Worm (Caenorhabditis elegans) whole organism, late embryonic: ENCODE data around the gene kcnl-1.

Source experiments
- C08G9.2 ChIP-seq: sonication (generic microtip); optimal IDR thresholded peaks from 2 replicates; lab custom pipeline; 2016; ENCODE audit warnings: mild to moderate bottlenecking, missing genetic modification characterization, moderate library complexity, missing compliant biosample characterization
- C38D4.7 ChIP-seq: fragments of 200-800 bp; sonication (Bioruptor generic); optimal IDR thresholded peaks from 2 replicates; lab custom pipeline; 2018; ENCODE audit warnings: mild to moderate bottlenecking, missing genetic modification characterization, moderate library complexity, missing compliant biosample characterization
- T23F11.4 ChIP-seq: fragments of 200-800 bp; sonication (Bioruptor generic); optimal IDR thresholded peaks from 2 replicates; lab custom pipeline; 2018; ENCODE audit warnings: mild to moderate bottlenecking, missing genetic modification characterization, missing compliant biosample characterization
- Y22D7AL.16 ChIP-seq: sonication (generic microtip); optimal IDR thresholded peaks from 2 replicates; lab custom pipeline; 2016; ENCODE audit warnings: missing genetic modification characterization, missing compliant biosample characterization
- ahr-1 ChIP-seq: sonication (generic microtip); optimal IDR thresholded peaks from 2 replicates; lab custom pipeline; 2016; ENCODE audit warnings: missing genetic modification characterization, missing compliant biosample characterization
- ceh-14 ChIP-seq: sonication (generic microtip); optimal IDR thresholded peaks from 2 replicates; lab custom pipeline; 2016; ENCODE audit warnings: missing genotype, missing genetic modification characterization, missing compliant biosample characterization
- ceh-22 ChIP-seq: sonication (generic microtip); optimal IDR thresholded peaks from 2 replicates; lab custom pipeline; 2017; ENCODE audit warnings: missing biosample characterization, missing genetic modification characterization
- ceh-31 ChIP-seq: sonication (generic microtip); optimal IDR thresholded peaks from 2 replicates; lab custom pipeline; 2016; ENCODE audit warnings: missing genetic modification characterization, missing compliant biosample characterization
- ceh-34 ChIP-seq: sonication (generic microtip); optimal IDR thresholded peaks from 2 replicates; lab custom pipeline; 2016; ENCODE audit warnings: mild to moderate bottlenecking, missing genetic modification characterization, missing compliant biosample characterization
- che-1 ChIP-seq: sonication (generic microtip); optimal IDR thresholded peaks from 2 replicates; lab custom pipeline; 2016; ENCODE audit warnings: mild to moderate bottlenecking, missing genetic modification characterization, missing compliant biosample characterization
- dve-1 ChIP-seq: sonication (generic microtip); optimal IDR thresholded peaks from 2 replicates; lab custom pipeline; 2017; ENCODE audit warnings: antibody characterized with exemption, mild to moderate bottlenecking, missing genetic modification characterization, missing compliant biosample characterization
- elt-2 ChIP-seq: sonication (generic microtip); optimal IDR thresholded peaks from 2 replicates; lab custom pipeline; 2016; ENCODE audit warnings: missing genetic modification reagents, missing genetic modification characterization, missing compliant biosample characterization
- ets-4 ChIP-seq: sonication (generic microtip); optimal IDR thresholded peaks from 2 replicates; lab custom pipeline; 2016; ENCODE audit warnings: missing genetic modification characterization, missing compliant biosample characterization
- fkh-10 ChIP-seq: fragments of 150-350 bp; optimal IDR thresholded peaks from 2 replicates; lab custom pipeline; 2014; ENCODE audit warnings: missing biosample characterization, missing genetic modification reagents, missing genetic modification characterization
- fkh-6 ChIP-seq: sonication (generic microtip); optimal IDR thresholded peaks from 2 replicates; lab custom pipeline; 2016; ENCODE audit warnings: missing genetic modification characterization, missing compliant biosample characterization
- gmeb-2 ChIP-seq: sonication (generic microtip); optimal IDR thresholded peaks from 2 replicates; lab custom pipeline; 2016; ENCODE audit warnings: missing genetic modification characterization, inconsistent platforms, missing compliant biosample characterization
- hlh-30 ChIP-seq: sonication (generic microtip); optimal IDR thresholded peaks from 2 replicates; lab custom pipeline; 2017; ENCODE audit warnings: antibody characterized with exemption, missing genetic modification characterization, missing compliant biosample characterization; ENCODE audit not compliant: insufficient read depth
- hlh-8 ChIP-seq: sonication (generic microtip); optimal IDR thresholded peaks from 2 replicates; lab custom pipeline; 2016; ENCODE audit warnings: missing genotype, missing genetic modification characterization, missing compliant biosample characterization
- nfya-1 ChIP-seq: sonication (generic microtip); optimal IDR thresholded peaks from 2 replicates; lab custom pipeline; 2017; ENCODE audit warnings: missing genetic modification characterization, mild to moderate bottlenecking, missing compliant biosample characterization, antibody characterized with exemption, moderate library complexity
- npax-4 ChIP-seq: sonication (generic microtip); optimal IDR thresholded peaks from 2 replicates; lab custom pipeline; 2016; ENCODE audit warnings: missing genetic modification characterization, missing compliant biosample characterization
- pag-3 ChIP-seq: sonication (generic microtip); optimal IDR thresholded peaks from 2 replicates; lab custom pipeline; 2016; ENCODE audit warnings: missing compliant biosample characterization, missing genetic modification characterization, borderline replicate concordance
- pat-9 ChIP-seq: fragments of 200-800 bp; sonication (Bioruptor generic); optimal IDR thresholded peaks from 2 replicates; lab custom pipeline; 2018; ENCODE audit warnings: mild to moderate bottlenecking, missing genetic modification characterization, moderate library complexity, missing compliant biosample characterization
- pros-1 ChIP-seq: fragments of 150-350 bp; optimal IDR thresholded peaks from 2 replicates; lab custom pipeline; 2014; ENCODE audit warnings: missing biosample characterization, missing genetic modification reagents, missing genetic modification characterization
- rnt-1 ChIP-seq: sonication (generic microtip); optimal IDR thresholded peaks from 2 replicates; lab custom pipeline; 2016; ENCODE audit warnings: missing genetic modification characterization, missing compliant biosample characterization
- sox-2 ChIP-seq: fragments of 200-800 bp; sonication (Bioruptor generic); IDR thresholded peaks from 2 replicates; pipeline ENCODE4 v1.3.6; 2022; ENCODE audit warnings: missing genetic modification reagents, missing genetic modification characterization, missing compliant biosample characterization
- sox-4 ChIP-seq: sonication (generic microtip); optimal IDR thresholded peaks from 2 replicates; lab custom pipeline; 2017; ENCODE audit warnings: mild to moderate bottlenecking, missing genetic modification characterization, inconsistent platforms, missing compliant biosample characterization
- syd-9 ChIP-seq: sonication (generic microtip); optimal IDR thresholded peaks from 2 replicates; lab custom pipeline; 2016; ENCODE audit warnings: mild to moderate bottlenecking, missing genetic modification characterization, moderate library complexity, missing compliant biosample characterization
- tbx-2 ChIP-seq: sonication (generic microtip); optimal IDR thresholded peaks from 2 replicates; lab custom pipeline; 2016; ENCODE audit warnings: missing genetic modification characterization, missing compliant biosample characterization
- ttx-3 ChIP-seq: sonication (generic microtip); optimal IDR thresholded peaks from 2 replicates; lab custom pipeline; 2016; ENCODE audit warnings: missing genetic modification reagents, missing genetic modification characterization, missing compliant biosample characterization
- unc-3 ChIP-seq, 2 experiments: fragments of 200-800 bp in 1 of 2; sonication (Bioruptor generic) in 1 of 2; sonication (generic microtip) in 1 of 2; conservative IDR thresholded peaks in 1 of 2; optimal IDR thresholded peaks in 1 of 2; 2 replicates each; pipeline versions ENCODE4 v1.3.6 to Lab custom; 2016 to 2022; ENCODE audit warnings: missing compliant biosample characterization in 2 of 2, missing genetic modification characterization in 2 of 2, missing genetic modification reagents in 1 of 2
- zip-5 ChIP-seq: sonication (generic microtip); optimal IDR thresholded peaks from 2 replicates; lab custom pipeline; 2016; ENCODE audit warnings: missing genetic modification characterization, missing compliant biosample characterization
- ztf-16 ChIP-seq: sonication (generic microtip); optimal IDR thresholded peaks from 2 replicates; lab custom pipeline; 2017; ENCODE audit warnings: missing genetic modification characterization, missing compliant biosample characterization

Gene kcnl-1

ce11 chrV:19531034-19531433 is 34.1 kb upstream of the kcnl-1 start:
- no peak for TF ChIP-seq ets-4 (tag; lab: Kevin White, UChicago)
- no peak for TF ChIP-seq C38D4.7 (GFP tag; lab: Kevin White, UChicago)
- no peak for TF ChIP-seq fkh-6 (tag; lab: Kevin White, UChicago)
- no peak for TF ChIP-seq syd-9 (tag; lab: Kevin White, UChicago)
- no peak for TF ChIP-seq Y22D7AL.16 (tag; lab: Kevin White, UChicago)
- TF ChIP-seq hlh-30 (tag; lab: Kevin White, UChicago) = no peak
- TF ChIP-seq pat-9 (tag; lab: Kevin White, UChicago) = no peak
- no peak for TF ChIP-seq nfya-1 (tag; lab: Kevin White, UChicago)
- TF ChIP-seq che-1 (tag; lab: Kevin White, UChicago) = no peak
- TF ChIP-seq, all 69 proteins: peak for 0

- TF ChIP-seq ahr-1 (tag; lab: Kevin White, UChicago) (no peak), npax-4 (tag; lab: Kevin White, UChicago) (no peak)
Observed at ce11 chrV:19533010-19533409, 32.2 kb upstream of the kcnl-1 start, which contains the start of gene Y43F8B.2. Y43F8B.2 (minus strand) TSS chrV:19533110.

- TF ChIP-seq ceh-22 = no peak
- peak; percentile 86 for TF ChIP-seq elt-2
Observed at ce11 chrV:19533480-19533879, 31.7 kb upstream of the kcnl-1 start.

ce11 chrV:19540916-19541315 is 24.3 kb upstream of the kcnl-1 start:
- no peak for TF ChIP-seq sox-2 (GFP tag; lab: Robert Waterston, UW)
- TF ChIP-seq zip-5 (tag; lab: Kevin White, UChicago) = no peak
- TF ChIP-seq C38D4.7 (GFP tag; lab: Kevin White, UChicago) = no peak
- TF ChIP-seq ztf-16 = no peak
- TF ChIP-seq rnt-1 (tag; lab: Kevin White, UChicago) = no peak
- no peak for TF ChIP-seq pag-3 (tag; lab: Kevin White, UChicago)
- TF ChIP-seq T23F11.4 (GFP tag; lab: Kevin White, UChicago) = no peak
- TF ChIP-seq gmeb-2 (tag; lab: Kevin White, UChicago) = no peak
- TF ChIP-seq unc-3 (GFP tag; conservative IDR thresholded peaks at IDR 0.05; lab: Robert Waterston, UW) = no peak
- TF ChIP-seq unc-3 (tag; optimal IDR thresholded peaks at IDR 0.05; lab: Kevin White, UChicago) = no peak

ce11 chrV:19543509-19543908 is 21.7 kb upstream of the kcnl-1 start:
- no peak for TF ChIP-seq fkh-6 (tag; lab: Kevin White, UChicago)
- TF ChIP-seq C08G9.2 (tag; lab: Kevin White, UChicago) = no peak
- TF ChIP-seq dve-1 (tag; lab: Kevin White, UChicago) = peak; percentile 59
- no peak for TF ChIP-seq hlh-8 (tag; lab: Kevin White, UChicago)

ce11 chrV:19545026-19545425 is 20.2 kb upstream of the kcnl-1 start:
- peak; percentile 3 for TF ChIP-seq ceh-14 (tag; lab: Kevin White, UChicago)
- no peak for TF ChIP-seq ceh-34 (tag; lab: Kevin White, UChicago)
- TF ChIP-seq T23F11.4 (GFP tag; lab: Kevin White, UChicago) = no peak
- TF ChIP-seq ttx-3 (tag; lab: Kevin White, UChicago) = no peak
- no peak for TF ChIP-seq sox-4 (tag; lab: Kevin White, UChicago)
- no peak for TF ChIP-seq tbx-2
- no peak for TF ChIP-seq dve-1 (tag; lab: Kevin White, UChicago)
- peak; percentile 8 for TF ChIP-seq ceh-31
- TF ChIP-seq ztf-16 = no peak
- no peak for TF ChIP-seq fkh-10 (GFP tag; lab: Kevin White, UChicago)
- no peak for TF ChIP-seq gmeb-2 (tag; lab: Kevin White, UChicago)
- no peak for TF ChIP-seq pros-1 (tag; lab: Kevin White, UChicago)
